Worm (Caenorhabditis elegans) whole organism, mixed stage, embryonic: Measurements from ENCODE around the gene F44E5.15.

Source experiments
- M03D4.4 ChIP-seq: sonication (generic microtip); optimal IDR thresholded peaks from 2 replicates; lab custom pipeline; 2017; ENCODE audit warnings: mild to moderate bottlenecking, missing genetic modification characterization, missing compliant biosample characterization
- blmp-1 ChIP-seq: fragments of 150-350 bp; optimal IDR thresholded peaks from 2 replicates; lab custom pipeline; 2014; ENCODE audit warnings: missing biosample characterization, missing genetic modification characterization
- ceh-39 ChIP-seq: fragments of 150-350 bp; optimal IDR thresholded peaks from 2 replicates; lab custom pipeline; 2014; ENCODE audit warnings: missing biosample characterization, missing genetic modification characterization
- ceh-43 ChIP-seq: fragments of 200-800 bp; sonication (Bioruptor generic); optimal IDR thresholded peaks from 2 replicates; lab custom pipeline; 2018; ENCODE audit warnings: mild to moderate bottlenecking, missing genetic modification characterization, moderate library complexity, missing compliant biosample characterization
- ceh-83 ChIP-seq: fragments of 200-800 bp; sonication (Bioruptor generic); optimal IDR thresholded peaks from 2 replicates; lab custom pipeline; 2018; ENCODE audit warnings: mild to moderate bottlenecking, missing genetic modification characterization, missing compliant biosample characterization
- ces-1 ChIP-seq: fragments of 150-350 bp; optimal IDR thresholded peaks from 2 replicates; lab custom pipeline; 2014; ENCODE audit warnings: missing biosample characterization, missing genetic modification reagents, missing genetic modification characterization
- cnd-1 ChIP-seq: fragments of 200-800 bp; sonication (Bioruptor generic); optimal IDR thresholded peaks from 2 replicates; lab custom pipeline; 2018; ENCODE audit warnings: mild to moderate bottlenecking, missing genetic modification characterization, missing compliant biosample characterization
- drap-1 ChIP-seq: fragments of 200-800 bp; sonication (Bioruptor generic); optimal IDR thresholded peaks from 3 replicates; lab custom pipeline; 2018; ENCODE audit warnings: mild to moderate bottlenecking, missing genetic modification characterization, missing compliant biosample characterization
- elt-1 ChIP-seq: sonication (generic microtip); optimal IDR thresholded peaks from 2 replicates; lab custom pipeline; 2017; ENCODE audit warnings: missing genetic modification characterization, mild to moderate bottlenecking, missing compliant biosample characterization, antibody characterized with exemption, moderate library complexity, borderline replicate concordance; ENCODE audit not compliant: insufficient read depth
- elt-3 ChIP-seq: fragments of 150-350 bp; optimal IDR thresholded peaks from 2 replicates; lab custom pipeline; 2014; ENCODE audit warnings: missing biosample characterization, missing genetic modification characterization
- flh-1 ChIP-seq: fragments of 200-800 bp; sonication (Bioruptor generic); optimal IDR thresholded peaks from 2 replicates; lab custom pipeline; 2018; ENCODE audit warnings: mild to moderate bottlenecking, missing genetic modification characterization, moderate library complexity, missing compliant biosample characterization
- ham-2 ChIP-seq: fragments of 200-800 bp; sonication (Bioruptor generic); optimal IDR thresholded peaks from 2 replicates; lab custom pipeline; 2018; ENCODE audit warnings: mild to moderate bottlenecking, missing genetic modification characterization, missing compliant biosample characterization
- hlh-1 ChIP-seq: fragments of 150-350 bp; optimal IDR thresholded peaks from 2 replicates; lab custom pipeline; 2014; ENCODE audit warnings: missing biosample characterization, missing genetic modification reagents, missing genetic modification characterization
- lin-13 ChIP-seq: fragments of 150-350 bp; optimal IDR thresholded peaks from 2 replicates; lab custom pipeline; 2014; ENCODE audit warnings: missing biosample characterization, missing genetic modification characterization
- lin-32 ChIP-seq: fragments of 200-800 bp; sonication (Bioruptor generic); optimal IDR thresholded peaks from 2 replicates; lab custom pipeline; 2018; ENCODE audit warnings: mild to moderate bottlenecking, missing genetic modification characterization, missing compliant biosample characterization
- mab-5 ChIP-seq: fragments of 150-350 bp; optimal IDR thresholded peaks from 2 replicates; lab custom pipeline; 2014; ENCODE audit warnings: missing biosample characterization, missing genetic modification characterization
- mep-1 ChIP-seq: fragments of 150-350 bp; optimal IDR thresholded peaks from 2 replicates; lab custom pipeline; 2017; ENCODE audit warnings: missing biosample characterization, missing genetic modification reagents, missing genetic modification characterization, inconsistent platforms
- mls-2 ChIP-seq: sonication (generic microtip); optimal IDR thresholded peaks from 2 replicates; lab custom pipeline; 2016; ENCODE audit warnings: mild to moderate bottlenecking, missing genetic modification characterization, moderate library complexity, missing compliant biosample characterization
- nhr-12 ChIP-seq: fragments of 150-350 bp; optimal IDR thresholded peaks from 2 replicates; lab custom pipeline; 2014; ENCODE audit warnings: missing biosample characterization, missing genetic modification characterization
- nhr-2 ChIP-seq: fragments of 150-350 bp; optimal IDR thresholded peaks from 2 replicates; lab custom pipeline; 2014; ENCODE audit warnings: missing biosample characterization, missing genetic modification characterization
- nhr-237 ChIP-seq: fragments of 150-350 bp; optimal IDR thresholded peaks from 2 replicates; lab custom pipeline; 2014; ENCODE audit warnings: missing biosample characterization, missing genetic modification characterization
- nhr-28 ChIP-seq: fragments of 150-350 bp; optimal IDR thresholded peaks from 2 replicates; lab custom pipeline; 2014; ENCODE audit warnings: missing biosample characterization, missing genetic modification characterization
- nhr-76 ChIP-seq: sonication (generic microtip); optimal IDR thresholded peaks from 2 replicates; lab custom pipeline; 2017; ENCODE audit warnings: missing biosample characterization, missing genetic modification characterization
- sem-2 ChIP-seq: fragments of 200-800 bp; sonication (Bioruptor generic); optimal IDR thresholded peaks from 2 replicates; lab custom pipeline; 2018; ENCODE audit warnings: mild to moderate bottlenecking, missing genetic modification characterization, missing compliant biosample characterization
- unc-120 ChIP-seq: sonication (generic microtip); optimal IDR thresholded peaks from 2 replicates; lab custom pipeline; 2017; ENCODE audit warnings: missing genetic modification characterization, missing compliant biosample characterization; ENCODE audit not compliant: poor library complexity, severe bottlenecking
- unc-39 ChIP-seq: fragments of 150-350 bp; optimal IDR thresholded peaks from 2 replicates; lab custom pipeline; 2014; ENCODE audit warnings: missing biosample characterization, missing genetic modification characterization
- unc-62 ChIP-seq: fragments of 150-350 bp; optimal IDR thresholded peaks from 2 replicates; lab custom pipeline; 2014; ENCODE audit warnings: missing biosample characterization, missing genetic modification reagents, missing genetic modification characterization
- zip-8 ChIP-seq: fragments of 150-350 bp; optimal IDR thresholded peaks from 2 replicates; lab custom pipeline; 2014; ENCODE audit warnings: missing biosample characterization, missing genetic modification characterization
- ztf-11 ChIP-seq: fragments of 150-350 bp; optimal IDR thresholded peaks from 2 replicates; lab custom pipeline; 2014; ENCODE audit warnings: missing biosample characterization, missing genetic modification characterization

Gene F44E5.15

ce11 chrII:11802451-11802850, 30.0 kb downstream of the F44E5.15 start, which contains the start of gene F43G6.17:
TSS of gene F43G6.17 (plus strand) at chrII:11802751.
- TF ChIP-seq ham-2 (GFP tag; lab: Kevin White, UChicago) (no peak), elt-1 (tag; lab: Kevin White, UChicago) (no peak), nhr-237 (tag; lab: Kevin White, UChicago) (no peak), zip-8 (tag; lab: Kevin White, UChicago) (no peak), nhr-76 (tag; lab: Kevin White, UChicago) (no peak), sem-2 (GFP tag; lab: Kevin White, UChicago) (no peak), lin-13 (tag; lab: Kevin White, UChicago) (no peak), ceh-39 (tag; lab: Kevin White, UChicago) (no peak), M03D4.4 (tag; lab: Kevin White, UChicago) (no peak), cnd-1 (tag; lab: Kevin White, UChicago) (no peak)

ce11 chrII:11806256-11806655, 33.8 kb downstream of the F44E5.15 start, which contains the start of gene jmjd-1.1:
TSS of gene jmjd-1.1 (plus strand) at chrII:11806556.
- TF ChIP-seq nhr-28: no peak
- TF ChIP-seq hlh-1 (tag; lab: Kevin White, UChicago): no peak
- no peak for TF ChIP-seq zip-8 (tag; lab: Kevin White, UChicago)
- no peak for TF ChIP-seq nhr-237 (tag; lab: Kevin White, UChicago)
- no peak for TF ChIP-seq blmp-1
- no peak for TF ChIP-seq ceh-83 (GFP tag; lab: Kevin White, UChicago)

ce11 chrII:11808979-11809378, 36.5 kb downstream of the F44E5.15 start, which contains the start of gene F43G6.10:
TSS of gene F43G6.10 (plus strand) at chrII:11809349.
- TF ChIP-seq unc-120: no peak
- no peak for TF ChIP-seq elt-3
- no peak for TF ChIP-seq unc-39 (tag; lab: Kevin White, UChicago)
- TF ChIP-seq ztf-11 (tag; lab: Kevin White, UChicago): no peak
- TF ChIP-seq mls-2 (tag; lab: Kevin White, UChicago): no peak
- TF ChIP-seq lin-13 (tag; lab: Kevin White, UChicago): no peak
- TF ChIP-seq mep-1 (tag; lab: Kevin White, UChicago): no peak
- no peak for TF ChIP-seq nhr-2 (tag; lab: Kevin White, UChicago)
- no peak for TF ChIP-seq zip-8 (tag; lab: Kevin White, UChicago)
- TF ChIP-seq ham-2 (GFP tag; lab: Kevin White, UChicago): no peak
- TF ChIP-seq lin-32 (GFP tag; lab: Kevin White, UChicago): no peak
- TF ChIP-seq nhr-237 (tag; lab: Kevin White, UChicago): no peak
- TF ChIP-seq ces-1 (GFP tag; lab: Kevin White, UChicago): no peak
- no peak for TF ChIP-seq hlh-1 (tag; lab: Kevin White, UChicago)
- TF ChIP-seq nhr-12 (tag; lab: Kevin White, UChicago): no peak
- TF ChIP-seq elt-1 (tag; lab: Kevin White, UChicago): no peak

- TF ChIP-seq drap-1 (GFP tag; lab: Kevin White, UChicago): no peak
- no peak for TF ChIP-seq mep-1 (tag; lab: Kevin White, UChicago)
Observed at ce11 chrII:11810436-11810835, 38.0 kb downstream of the F44E5.15 start, which contains the start of gene F43G6.7. TSS of gene F43G6.7 (plus strand) at chrII:11810790.

ce11 chrII:11811241-11811640, 38.8 kb downstream of the F44E5.15 start:
- TF ChIP-seq mls-2 (tag; lab: Kevin White, UChicago): no peak
- TF ChIP-seq lin-13 (tag; lab: Kevin White, UChicago): no peak
- no peak for TF ChIP-seq elt-3
- TF ChIP-seq flh-1 (GFP tag; lab: Kevin White, UChicago): no peak
- no peak for TF ChIP-seq ceh-43 (GFP tag; lab: Kevin White, UChicago)
- TF ChIP-seq ztf-11 (tag; lab: Kevin White, UChicago): no peak
- TF ChIP-seq unc-62: no peak
- no peak for TF ChIP-seq nhr-12 (tag; lab: Kevin White, UChicago)
- TF ChIP-seq nhr-28: no peak
- TF ChIP-seq mab-5: no peak
- no peak for TF ChIP-seq ces-1 (GFP tag; lab: Kevin White, UChicago)
- no peak for TF ChIP-seq ceh-39 (tag; lab: Kevin White, UChicago)
- TF ChIP-seq hlh-1 (tag; lab: Kevin White, UChicago): no peak
- TF ChIP-seq nhr-2 (tag; lab: Kevin White, UChicago): no peak
- no peak for TF ChIP-seq unc-39 (tag; lab: Kevin White, UChicago)
- TF ChIP-seq elt-1 (tag; lab: Kevin White, UChicago): no peak
- no peak for TF ChIP-seq ceh-83 (GFP tag; lab: Kevin White, UChicago)
- TF ChIP-seq, all 35 proteins: peak for 0
